Worm (Caenorhabditis elegans): ENCODE results near the gene ZK896.5.

DNA sequence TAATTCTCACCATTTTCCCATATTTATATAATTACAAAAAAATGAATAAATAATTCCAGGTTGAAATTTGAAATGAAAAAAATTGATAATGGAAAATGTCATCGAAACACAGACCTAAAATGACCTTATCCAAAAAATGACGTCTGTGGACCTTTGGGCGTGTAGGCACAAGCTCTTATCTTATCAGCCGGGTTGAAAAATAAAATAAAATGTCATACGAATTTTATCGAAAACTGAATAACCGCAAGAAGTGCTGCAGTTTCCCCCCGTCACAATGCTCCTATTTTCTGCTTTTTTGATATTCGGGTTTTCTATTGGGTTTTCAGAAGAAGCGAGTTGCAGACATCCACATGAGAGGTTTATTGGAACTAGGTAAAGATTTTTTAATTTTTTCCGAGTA lies 13.6 kb downstream of the ZK896.5 start, which contains the start of gene clec-186:
- TF ChIP-seq lin-39 (tag; optimal IDR thresholded peaks at IDR 0.05), result no peak
- no peak for TF ChIP-seq mdl-1 (tag; optimal IDR thresholded peaks at IDR 0.05)
- no peak for TF ChIP-seq unc-62 (GFP tag; optimal IDR thresholded peaks at IDR 0.05)
- TF ChIP-seq nhr-43 (tag; optimal IDR thresholded peaks at IDR 0.05; ENCODE audit: poor library complexity, severe bottlenecking), result no peak
- no peak for TF ChIP-seq nhr-77 (tag; optimal IDR thresholded peaks at IDR 0.05)
- TF ChIP-seq nhr-23 (tag; optimal IDR thresholded peaks at IDR 0.05), result no peak
- no peak for TF ChIP-seq elt-3 (tag; optimal IDR thresholded peaks at IDR 0.05)
- no peak for TF ChIP-seq unc-39 (tag; optimal IDR thresholded peaks at IDR 0.05)
- TF ChIP-seq elt-1 (tag; optimal IDR thresholded peaks at IDR 0.05), result no peak
- no peak for TF ChIP-seq R02D3.7 (tag; optimal IDR thresholded peaks at IDR 0.05)
- no peak for TF ChIP-seq tbx-2 (tag; optimal IDR thresholded peaks at IDR 0.05)
- TF ChIP-seq skn-1 (tag; optimal IDR thresholded peaks at IDR 0.05), result no peak
- TF ChIP-seq nhr-25 (tag; optimal IDR thresholded peaks at IDR 0.05), result no peak

Measured in whole organism, L3 larva.